Worm (Caenorhabditis elegans) whole organism, mixed stage, embryonic: ENCODE results near the gene fbxa-147.

Experiments used
- M03D4.4 ChIP-seq: sonication (generic microtip); optimal IDR thresholded peaks from 2 replicates; lab custom pipeline; 2017; ENCODE audit warnings: mild to moderate bottlenecking, missing genetic modification characterization, missing compliant biosample characterization
- bed-3 ChIP-seq: fragments of 200-800 bp; sonication (Bioruptor generic); optimal IDR thresholded peaks from 3 replicates; lab custom pipeline; 2018; ENCODE audit warnings: mild to moderate bottlenecking, missing genetic modification characterization, moderate library complexity, missing compliant biosample characterization
- blmp-1 ChIP-seq: fragments of 150-350 bp; optimal IDR thresholded peaks from 2 replicates; lab custom pipeline; 2014; ENCODE audit warnings: missing biosample characterization, missing genetic modification characterization
- ceh-39 ChIP-seq: fragments of 150-350 bp; optimal IDR thresholded peaks from 2 replicates; lab custom pipeline; 2014; ENCODE audit warnings: missing biosample characterization, missing genetic modification characterization
- ceh-43 ChIP-seq: fragments of 200-800 bp; sonication (Bioruptor generic); optimal IDR thresholded peaks from 2 replicates; lab custom pipeline; 2018; ENCODE audit warnings: mild to moderate bottlenecking, missing genetic modification characterization, moderate library complexity, missing compliant biosample characterization
- ceh-83 ChIP-seq: fragments of 200-800 bp; sonication (Bioruptor generic); optimal IDR thresholded peaks from 2 replicates; lab custom pipeline; 2018; ENCODE audit warnings: mild to moderate bottlenecking, missing genetic modification characterization, missing compliant biosample characterization
- ces-1 ChIP-seq: fragments of 150-350 bp; optimal IDR thresholded peaks from 2 replicates; lab custom pipeline; 2014; ENCODE audit warnings: missing biosample characterization, missing genetic modification reagents, missing genetic modification characterization
- cnd-1 ChIP-seq: fragments of 200-800 bp; sonication (Bioruptor generic); optimal IDR thresholded peaks from 2 replicates; lab custom pipeline; 2018; ENCODE audit warnings: mild to moderate bottlenecking, missing genetic modification characterization, missing compliant biosample characterization
- drap-1 ChIP-seq: fragments of 200-800 bp; sonication (Bioruptor generic); optimal IDR thresholded peaks from 3 replicates; lab custom pipeline; 2018; ENCODE audit warnings: mild to moderate bottlenecking, missing genetic modification characterization, missing compliant biosample characterization
- elt-1 ChIP-seq: sonication (generic microtip); optimal IDR thresholded peaks from 2 replicates; lab custom pipeline; 2017; ENCODE audit warnings: missing genetic modification characterization, mild to moderate bottlenecking, missing compliant biosample characterization, antibody characterized with exemption, moderate library complexity, borderline replicate concordance; ENCODE audit not compliant: insufficient read depth
- elt-3 ChIP-seq: fragments of 150-350 bp; optimal IDR thresholded peaks from 2 replicates; lab custom pipeline; 2014; ENCODE audit warnings: missing biosample characterization, missing genetic modification characterization
- flh-1 ChIP-seq: fragments of 200-800 bp; sonication (Bioruptor generic); optimal IDR thresholded peaks from 2 replicates; lab custom pipeline; 2018; ENCODE audit warnings: mild to moderate bottlenecking, missing genetic modification characterization, moderate library complexity, missing compliant biosample characterization
- ham-2 ChIP-seq: fragments of 200-800 bp; sonication (Bioruptor generic); optimal IDR thresholded peaks from 2 replicates; lab custom pipeline; 2018; ENCODE audit warnings: mild to moderate bottlenecking, missing genetic modification characterization, missing compliant biosample characterization
- hlh-1 ChIP-seq: fragments of 150-350 bp; optimal IDR thresholded peaks from 2 replicates; lab custom pipeline; 2014; ENCODE audit warnings: missing biosample characterization, missing genetic modification reagents, missing genetic modification characterization
- lin-13 ChIP-seq: fragments of 150-350 bp; optimal IDR thresholded peaks from 2 replicates; lab custom pipeline; 2014; ENCODE audit warnings: missing biosample characterization, missing genetic modification characterization
- lin-32 ChIP-seq: fragments of 200-800 bp; sonication (Bioruptor generic); optimal IDR thresholded peaks from 2 replicates; lab custom pipeline; 2018; ENCODE audit warnings: mild to moderate bottlenecking, missing genetic modification characterization, missing compliant biosample characterization
- lsy-2 ChIP-seq: fragments of 150-350 bp; optimal IDR thresholded peaks from 2 replicates; lab custom pipeline; 2014; ENCODE audit warnings: missing biosample characterization, missing genetic modification characterization
- mab-5 ChIP-seq: fragments of 150-350 bp; optimal IDR thresholded peaks from 2 replicates; lab custom pipeline; 2014; ENCODE audit warnings: missing biosample characterization, missing genetic modification characterization
- mep-1 ChIP-seq: fragments of 150-350 bp; optimal IDR thresholded peaks from 2 replicates; lab custom pipeline; 2017; ENCODE audit warnings: missing biosample characterization, missing genetic modification reagents, missing genetic modification characterization, inconsistent platforms
- mls-2 ChIP-seq: sonication (generic microtip); optimal IDR thresholded peaks from 2 replicates; lab custom pipeline; 2016; ENCODE audit warnings: mild to moderate bottlenecking, missing genetic modification characterization, moderate library complexity, missing compliant biosample characterization
- nhr-12 ChIP-seq: fragments of 150-350 bp; optimal IDR thresholded peaks from 2 replicates; lab custom pipeline; 2014; ENCODE audit warnings: missing biosample characterization, missing genetic modification characterization
- nhr-2 ChIP-seq: fragments of 150-350 bp; optimal IDR thresholded peaks from 2 replicates; lab custom pipeline; 2014; ENCODE audit warnings: missing biosample characterization, missing genetic modification characterization
- nhr-237 ChIP-seq: fragments of 150-350 bp; optimal IDR thresholded peaks from 2 replicates; lab custom pipeline; 2014; ENCODE audit warnings: missing biosample characterization, missing genetic modification characterization
- nhr-28 ChIP-seq: fragments of 150-350 bp; optimal IDR thresholded peaks from 2 replicates; lab custom pipeline; 2014; ENCODE audit warnings: missing biosample characterization, missing genetic modification characterization
- nhr-76 ChIP-seq: sonication (generic microtip); optimal IDR thresholded peaks from 2 replicates; lab custom pipeline; 2017; ENCODE audit warnings: missing biosample characterization, missing genetic modification characterization
- pha-4 ChIP-seq: fragments of 150-350 bp; optimal IDR thresholded peaks from 2 replicates; lab custom pipeline; 2018; ENCODE audit warnings: missing biosample characterization, missing genetic modification reagents, missing genetic modification characterization
- sem-2 ChIP-seq: fragments of 200-800 bp; sonication (Bioruptor generic); optimal IDR thresholded peaks from 2 replicates; lab custom pipeline; 2018; ENCODE audit warnings: mild to moderate bottlenecking, missing genetic modification characterization, missing compliant biosample characterization
- snpc-4 ChIP-seq: fragments of 150-350 bp; optimal IDR thresholded peaks from 2 replicates; lab custom pipeline; 2014; ENCODE audit warnings: missing biosample characterization, missing genetic modification characterization
- sptf-1 ChIP-seq: sonication (generic microtip); optimal IDR thresholded peaks from 2 replicates; lab custom pipeline; 2017; ENCODE audit warnings: mild to moderate bottlenecking, missing genetic modification characterization, moderate library complexity, missing compliant biosample characterization
- tbx-8 ChIP-seq: fragments of 200-800 bp; sonication (Bioruptor generic); optimal IDR thresholded peaks from 2 replicates; lab custom pipeline; 2018; ENCODE audit warnings: mild to moderate bottlenecking, missing genetic modification characterization, moderate library complexity, missing compliant biosample characterization
- unc-120 ChIP-seq: sonication (generic microtip); optimal IDR thresholded peaks from 2 replicates; lab custom pipeline; 2017; ENCODE audit warnings: missing genetic modification characterization, missing compliant biosample characterization; ENCODE audit not compliant: poor library complexity, severe bottlenecking
- unc-39 ChIP-seq: fragments of 150-350 bp; optimal IDR thresholded peaks from 2 replicates; lab custom pipeline; 2014; ENCODE audit warnings: missing biosample characterization, missing genetic modification characterization
- unc-62 ChIP-seq: fragments of 150-350 bp; optimal IDR thresholded peaks from 2 replicates; lab custom pipeline; 2014; ENCODE audit warnings: missing biosample characterization, missing genetic modification reagents, missing genetic modification characterization
- zip-8 ChIP-seq: fragments of 150-350 bp; optimal IDR thresholded peaks from 2 replicates; lab custom pipeline; 2014; ENCODE audit warnings: missing biosample characterization, missing genetic modification characterization
- ztf-11 ChIP-seq: fragments of 150-350 bp; optimal IDR thresholded peaks from 2 replicates; lab custom pipeline; 2014; ENCODE audit warnings: missing biosample characterization, missing genetic modification characterization

The fbxa-147 gene

ce11 chrV:14684359-14685312, 31.7 kb upstream of the fbxa-147 start, which contains the start of gene hsp-90:
Gene hsp-90, plus strand, starts transcription at chrV:14684918.
- no peak for TF ChIP-seq ham-2 (GFP tag; lab: Kevin White, UChicago)
- no peak for TF ChIP-seq zip-8
- no peak for TF ChIP-seq mep-1 (tag; lab: Kevin White, UChicago)
- no peak for TF ChIP-seq pha-4 (tag; lab: Kevin White, UChicago)
- TF ChIP-seq bed-3: no peak
- no peak for TF ChIP-seq mab-5 (tag; lab: Kevin White, UChicago)
- no peak for TF ChIP-seq sptf-1 (tag; lab: Kevin White, UChicago)
- TF ChIP-seq ztf-11 (tag; lab: Kevin White, UChicago): no peak
- TF ChIP-seq, all 35 proteins: peak for 0

- peak; percentile 0 for TF ChIP-seq blmp-1
- peak; percentile 99 for TF ChIP-seq mep-1 (tag; lab: Kevin White, UChicago)
- TF ChIP-seq drap-1: peak; percentile 86
- peak; percentile 65 for TF ChIP-seq cnd-1
- TF ChIP-seq lin-32 (GFP tag; lab: Kevin White, UChicago): no peak
- peak; percentile 72 for TF ChIP-seq hlh-1 (tag; lab: Kevin White, UChicago)
- peak; percentile 58 for TF ChIP-seq mls-2 (tag; lab: Kevin White, UChicago)
- peak; percentile 73 for TF ChIP-seq ceh-83 (GFP tag; lab: Kevin White, UChicago)
- TF ChIP-seq nhr-12 (tag; lab: Kevin White, UChicago): no peak
- TF ChIP-seq flh-1: no peak
- no peak for TF ChIP-seq mab-5 (tag; lab: Kevin White, UChicago)
- TF ChIP-seq nhr-28: no peak
- peak; percentile 50 for TF ChIP-seq elt-3 (tag; lab: Kevin White, UChicago)
- peak; percentile 36 for TF ChIP-seq ztf-11 (tag; lab: Kevin White, UChicago)
- no peak for TF ChIP-seq snpc-4 (tag; lab: Kevin White, UChicago)
- TF ChIP-seq M03D4.4: no peak
- no peak for TF ChIP-seq sem-2 (GFP tag; lab: Kevin White, UChicago)
- TF ChIP-seq ham-2 (GFP tag; lab: Kevin White, UChicago): no peak
- peak; percentile 97 for TF ChIP-seq nhr-237 (tag; lab: Kevin White, UChicago)
- peak; percentile 92 for TF ChIP-seq lsy-2 (tag; lab: Kevin White, UChicago)
- peak; percentile 92 for TF ChIP-seq unc-62
- no peak for TF ChIP-seq tbx-8
- peak; percentile 83 for TF ChIP-seq sptf-1 (tag; lab: Kevin White, UChicago)
- peak; percentile 62 for TF ChIP-seq nhr-2 (tag; lab: Kevin White, UChicago)
- no peak for TF ChIP-seq elt-1
- no peak for TF ChIP-seq nhr-76 (tag; lab: Kevin White, UChicago)
- no peak for TF ChIP-seq unc-39 (tag; lab: Kevin White, UChicago)
- peak; percentile 97 for TF ChIP-seq pha-4 (tag; lab: Kevin White, UChicago)
- TF ChIP-seq unc-120 (tag; lab: Kevin White, UChicago): peak; percentile 92
- TF ChIP-seq ces-1: peak; percentile 99
- TF ChIP-seq zip-8: no peak
- peak; percentile 91 for TF ChIP-seq ceh-39
- peak; percentile 98 for TF ChIP-seq lin-13 (tag; lab: Kevin White, UChicago)
- TF ChIP-seq bed-3: peak; percentile 56
- peak; percentile 28 for TF ChIP-seq ceh-43 (GFP tag; lab: Kevin White, UChicago)
Observed at ce11 chrV:14685435-14686058, 30.8 kb upstream of the fbxa-147 start, which contains the start of gene C47E8.4. Gene C47E8.4, minus strand, starts transcription at chrV:14685485.
